Worm (Caenorhabditis elegans) whole organism, L1 larva: ENCODE results near the gene hpo-31.
A peak's percentile ranks its signal among the peaks of the same experiment; 100 is the strongest.

Source experiments
- C16A3.4 ChIP-seq: fragments of 150-350 bp; optimal IDR thresholded peaks from 2 replicates; lab custom pipeline; 2014; ENCODE audit warnings: missing biosample characterization, missing genetic modification characterization
- C34B4.2 ChIP-seq: sonication (generic microtip); optimal IDR thresholded peaks from 2 replicates; lab custom pipeline; 2017; ENCODE audit warnings: mild to moderate bottlenecking, missing genetic modification characterization, missing compliant biosample characterization
- F16B12.6 ChIP-seq: fragments of 150-350 bp; optimal IDR thresholded peaks from 2 replicates; lab custom pipeline; 2014; ENCODE audit warnings: missing biosample characterization, missing genetic modification characterization
- Y116A8C.19 ChIP-seq: sonication (generic microtip); optimal IDR thresholded peaks from 2 replicates; lab custom pipeline; 2016; ENCODE audit warnings: missing compliant biosample characterization, missing genetic modification characterization, borderline replicate concordance
- aly-2 ChIP-seq: fragments of 150-350 bp; optimal IDR thresholded peaks from 2 replicates; lab custom pipeline; 2014; ENCODE audit warnings: missing biosample characterization, missing genetic modification characterization
- blmp-1 ChIP-seq: fragments of 150-350 bp; optimal IDR thresholded peaks from 2 replicates; lab custom pipeline; 2014; ENCODE audit warnings: missing biosample characterization, missing genetic modification characterization
- ceh-63 ChIP-seq: fragments of 200-800 bp; sonication (Bioruptor generic); optimal IDR thresholded peaks from 2 replicates; lab custom pipeline; 2018; ENCODE audit warnings: mild to moderate bottlenecking, missing genetic modification characterization, missing compliant biosample characterization
- ceh-82 ChIP-seq, 3 experiments: fragments of 150-350 bp in 1 of 3; sonication (generic microtip) in 2 of 3; optimal IDR thresholded peaks; 2 replicates each; lab custom pipeline; 2014 to 2017; ENCODE audit warnings: missing biosample characterization in 3 of 3, missing genetic modification characterization in 3 of 3
- ceh-90 ChIP-seq: sonication (generic microtip); optimal IDR thresholded peaks from 2 replicates; lab custom pipeline; 2016; ENCODE audit warnings: missing genetic modification characterization, missing compliant biosample characterization
- dpl-1 ChIP-seq, 3 experiments: fragments of 150-350 bp in 2 of 3; sonication (generic microtip) in 1 of 3; optimal IDR thresholded peaks; 2 replicates each; lab custom pipeline; 2014 to 2017; ENCODE audit warnings: missing biosample characterization in 3 of 3, missing genetic modification characterization in 3 of 3, missing genetic modification reagents in 3 of 3
- dsc-1 ChIP-seq: sonication (generic microtip); optimal IDR thresholded peaks from 2 replicates; lab custom pipeline; 2016; ENCODE audit warnings: mild to moderate bottlenecking, missing genetic modification characterization, missing compliant biosample characterization
- efl-3 ChIP-seq: fragments of 200-800 bp; sonication (Bioruptor generic); optimal IDR thresholded peaks from 2 replicates; lab custom pipeline; 2018; ENCODE audit warnings: mild to moderate bottlenecking, missing genetic modification characterization, missing compliant biosample characterization
- egl-13 ChIP-seq: sonication (generic microtip); optimal IDR thresholded peaks from 2 replicates; lab custom pipeline; 2016; ENCODE audit warnings: missing genotype, missing genetic modification reagents, missing genetic modification characterization, missing compliant biosample characterization
- egl-27 ChIP-seq, 2 experiments: fragments of 150-350 bp in 1 of 2; sonication (generic microtip); optimal IDR thresholded peaks; 3 replicates each; lab custom pipeline; 2017 to 2018; ENCODE audit warnings: missing biosample characterization in 2 of 2, missing genetic modification characterization in 2 of 2, missing genetic modification reagents in 2 of 2
- elt-2 ChIP-seq: sonication (generic microtip); optimal IDR thresholded peaks from 2 replicates; lab custom pipeline; 2016; ENCODE audit warnings: missing genetic modification characterization, mild to moderate bottlenecking, inconsistent platforms, missing compliant biosample characterization, missing genetic modification reagents
- elt-3 ChIP-seq, 6 experiments: fragments of 150-350 bp in 1 of 6; sonication (generic microtip); optimal IDR thresholded peaks; 2 replicates each; lab custom pipeline; 2017 to 2018; ENCODE audit warnings: missing biosample characterization in 6 of 6, missing genetic modification characterization in 6 of 6, inconsistent platforms in 1 of 6
- ets-5 ChIP-seq: fragments of 200-800 bp; sonication (Bioruptor generic); IDR thresholded peaks from 2 replicates; pipeline ENCODE4 v1.3.6; 2022; ENCODE audit warnings: missing genetic modification characterization, missing compliant biosample characterization
- fkh-10 ChIP-seq: sonication (generic microtip); optimal IDR thresholded peaks from 2 replicates; lab custom pipeline; 2017; ENCODE audit warnings: missing biosample characterization, missing genetic modification reagents, missing genetic modification characterization
- fkh-8 ChIP-seq: sonication (generic microtip); optimal IDR thresholded peaks from 2 replicates; lab custom pipeline; 2016; ENCODE audit warnings: mild to moderate bottlenecking, missing genetic modification characterization, missing compliant biosample characterization
- grh-1 ChIP-seq: fragments of 200-800 bp; sonication (Bioruptor generic); IDR thresholded peaks from 2 replicates; pipeline ENCODE4 v1.3.6; 2022; ENCODE audit warnings: missing genetic modification reagents, missing genetic modification characterization, missing compliant biosample characterization
- isw-1 ChIP-seq: fragments of 200-800 bp; sonication (Bioruptor generic); IDR thresholded peaks from 2 replicates; pipeline ENCODE4 v1.3.6; 2022; ENCODE audit warnings: missing genetic modification characterization, missing compliant biosample characterization
- lin-15B ChIP-seq: fragments of 150-350 bp; sonication (generic microtip); optimal IDR thresholded peaks from 3 replicates; lab custom pipeline; 2014; ENCODE audit warnings: missing biosample characterization, missing genetic modification characterization
- lin-35 ChIP-seq, 2 experiments: fragments of 150-350 bp; optimal IDR thresholded peaks; 2 replicates each; lab custom pipeline; 2014; ENCODE audit warnings: missing biosample characterization in 2 of 2, missing genetic modification characterization in 2 of 2, missing genetic modification reagents in 2 of 2
- lsy-2 ChIP-seq, 2 experiments: fragments of 150-350 bp; optimal IDR thresholded peaks; 2 replicates each; lab custom pipeline; 2014; ENCODE audit warnings: missing biosample characterization in 2 of 2, missing genetic modification characterization in 2 of 2
- mab-9 ChIP-seq: fragments of 200-800 bp; sonication (Bioruptor generic); IDR thresholded peaks from 2 replicates; pipeline ENCODE4 v1.3.6; 2022; ENCODE audit warnings: missing genetic modification reagents, missing genetic modification characterization, missing compliant biosample characterization
- mdl-1 ChIP-seq, 2 experiments: fragments of 150-350 bp; optimal IDR thresholded peaks; 2 replicates each; lab custom pipeline; 2014 to 2017; ENCODE audit warnings: missing biosample characterization in 2 of 2, missing genetic modification characterization in 2 of 2, inconsistent platforms in 1 of 2
- mep-1 ChIP-seq: fragments of 150-350 bp; optimal IDR thresholded peaks from 2 replicates; lab custom pipeline; 2014; ENCODE audit warnings: missing biosample characterization, missing genetic modification characterization
- nhr-11 ChIP-seq: fragments of 150-350 bp; optimal IDR thresholded peaks from 2 replicates; lab custom pipeline; 2014; ENCODE audit warnings: missing biosample characterization, missing genetic modification characterization
- nhr-12 ChIP-seq: sonication (generic microtip); optimal IDR thresholded peaks from 2 replicates; lab custom pipeline; 2017; ENCODE audit warnings: missing biosample characterization, missing genetic modification characterization
- nhr-20 ChIP-seq: sonication (generic microtip); optimal IDR thresholded peaks from 2 replicates; lab custom pipeline; 2016; ENCODE audit warnings: mild to moderate bottlenecking, missing genetic modification characterization, missing compliant biosample characterization
- nhr-28 ChIP-seq: fragments of 150-350 bp; optimal IDR thresholded peaks from 2 replicates; lab custom pipeline; 2014; ENCODE audit warnings: missing biosample characterization, missing genetic modification characterization
- nhr-47 ChIP-seq: sonication (generic microtip); optimal IDR thresholded peaks from 2 replicates; lab custom pipeline; 2016; ENCODE audit warnings: mild to moderate bottlenecking, missing genetic modification characterization, moderate library complexity, missing compliant biosample characterization
- nhr-71 ChIP-seq: sonication (generic microtip); optimal IDR thresholded peaks from 2 replicates; lab custom pipeline; 2016; ENCODE audit warnings: mild to moderate bottlenecking, missing genetic modification characterization, moderate library complexity, missing compliant biosample characterization
- pax-3 ChIP-seq: fragments of 200-800 bp; sonication (Bioruptor generic); optimal IDR thresholded peaks from 2 replicates; lab custom pipeline; 2018; ENCODE audit warnings: mild to moderate bottlenecking, missing genetic modification characterization, moderate library complexity, missing compliant biosample characterization
- pqm-1 ChIP-seq: sonication (generic microtip); optimal IDR thresholded peaks from 3 replicates; lab custom pipeline; 2017; ENCODE audit warnings: missing biosample characterization, missing genetic modification characterization
- skn-1 ChIP-seq: fragments of 150-350 bp; optimal IDR thresholded peaks from 2 replicates; lab custom pipeline; 2014; ENCODE audit warnings: missing biosample characterization, missing genetic modification characterization
- sox-4 ChIP-seq: sonication (generic microtip); optimal IDR thresholded peaks from 2 replicates; lab custom pipeline; 2016; ENCODE audit warnings: missing genetic modification characterization, missing compliant biosample characterization
- sup-37 ChIP-seq: fragments of 200-800 bp; sonication (Bioruptor generic); optimal IDR thresholded peaks from 2 replicates; lab custom pipeline; 2018; ENCODE audit warnings: mild to moderate bottlenecking, missing genetic modification characterization, missing compliant biosample characterization
- unc-30 ChIP-seq: sonication (generic microtip); optimal IDR thresholded peaks from 2 replicates; lab custom pipeline; 2017; ENCODE audit warnings: missing biosample characterization, missing genetic modification characterization
- unc-62 ChIP-seq: fragments of 150-350 bp; optimal IDR thresholded peaks from 2 replicates; lab custom pipeline; 2014; ENCODE audit warnings: missing biosample characterization, missing genetic modification reagents, missing genetic modification characterization
- unc-98 ChIP-seq: fragments of 200-800 bp; sonication (Bioruptor generic); IDR thresholded peaks from 2 replicates; pipeline ENCODE4 v1.3.6; 2022; ENCODE audit warnings: missing genetic modification characterization, missing compliant biosample characterization
- xbp-1 ChIP-seq: sonication (generic microtip); optimal IDR thresholded peaks from 2 replicates; lab custom pipeline; 2016; ENCODE audit warnings: missing genetic modification characterization, missing compliant biosample characterization
- ztf-11 ChIP-seq, 2 experiments: sonication (generic microtip); optimal IDR thresholded peaks; 2 replicates each; lab custom pipeline; 2016 to 2017; ENCODE audit warnings: missing genetic modification characterization in 2 of 2, missing biosample characterization in 1 of 2, missing compliant biosample characterization in 1 of 2
- ztf-4 ChIP-seq: fragments of 150-350 bp; optimal IDR thresholded peaks from 2 replicates; lab custom pipeline; 2014; ENCODE audit warnings: missing biosample characterization, missing genetic modification characterization

Gene hpo-31

ce11 chrV:13848379-13848778 lies 25.5 kb downstream of the hpo-31 start, which contains the start of gene srx-133:
Gene srx-133, plus strand, starts transcription at chrV:13848679.
- no peak for TF ChIP-seq nhr-28 (tag; lab: Kevin White, UChicago)
- TF ChIP-seq fkh-8, result no peak
- no peak for TF ChIP-seq egl-13 (tag; lab: Kevin White, UChicago)
- no peak for TF ChIP-seq lin-15B (tag; lab: Kevin White, UChicago)
- no peak for TF ChIP-seq unc-30

ce11 chrV:13850170-13850569 lies 27.3 kb downstream of the hpo-31 start, which contains the start of gene hpx-2:
Gene hpx-2, plus strand, starts transcription at chrV:13850470.
- no peak for TF ChIP-seq ceh-82 (tag; optimal IDR thresholded peaks at IDR 0.05; lab: Kevin White, UChicago)
- no peak for TF ChIP-seq ztf-4 (tag; lab: Kevin White, UChicago)
- no peak for TF ChIP-seq pqm-1 (tag; lab: Kevin White, UChicago)
- no peak for TF ChIP-seq ceh-90 (tag; lab: Kevin White, UChicago)

ce11 chrV:13854306-13854705 lies 31.5 kb downstream of the hpo-31 start, which contains the start of gene ttr-21:
Gene ttr-21, minus strand, starts transcription at chrV:13854405.
- no peak for TF ChIP-seq skn-1 (tag; lab: Kevin White, UChicago)
- peak; percentile 9 for TF ChIP-seq nhr-20 (tag; lab: Kevin White, UChicago)
- TF ChIP-seq unc-98 (GFP tag; lab: Robert Waterston, UW), result no peak
- TF ChIP-seq C34B4.2 (tag; lab: Kevin White, UChicago), result no peak
- no peak for TF ChIP-seq fkh-8
- no peak for TF ChIP-seq ets-5 (GFP tag; lab: Robert Waterston, UW)
- no peak for TF ChIP-seq sup-37 (GFP tag; lab: Kevin White, UChicago)
- no peak for TF ChIP-seq nhr-71 (tag; lab: Kevin White, UChicago)

ce11 chrV:13856376-13856775 lies 33.5 kb downstream of the hpo-31 start, which contains the start of gene srx-134:
Gene srx-134, minus strand, starts transcription at chrV:13856476.
- TF ChIP-seq lsy-2 (tag; optimal IDR thresholded peaks at IDR 0.05; lab: Kevin White, UChicago) (no peak), C16A3.4 (tag; lab: Kevin White, UChicago) (no peak), ceh-63 (GFP tag; lab: Kevin White, UChicago) (no peak), egl-27 (tag; optimal IDR thresholded peaks at IDR 0.05; lab: Kevin White, UChicago) (no peak), nhr-11 (tag; lab: Kevin White, UChicago) (no peak), xbp-1 (no peak), F16B12.6 (tag; lab: Kevin White, UChicago) (no peak), grh-1 (no peak), skn-1 (tag; lab: Kevin White, UChicago) (no peak), blmp-1 (tag; lab: Kevin White, UChicago) (no peak), unc-62 (no peak), ztf-11 (tag; optimal IDR thresholded peaks at IDR 0.05; lab: Kevin White, UChicago) (no peak)

ce11 chrV:13857132-13857531 lies 34.3 kb downstream of the hpo-31 start, which contains the start of gene srx-136:
Gene srx-136, plus strand, starts transcription at chrV:13857432.
- no peak for TF ChIP-seq nhr-47 (tag; lab: Kevin White, UChicago)
- TF ChIP-seq elt-3 (tag; optimal IDR thresholded peaks at IDR 0.05; lab: Kevin White, UChicago), result no peak
- no peak for TF ChIP-seq grh-1
- TF ChIP-seq xbp-1, result no peak
- TF ChIP-seq mab-9, result no peak

- TF ChIP-seq pax-3, result no peak
- TF ChIP-seq blmp-1 (tag; lab: Kevin White, UChicago), result no peak
- no peak for TF ChIP-seq Y116A8C.19 (tag; lab: Kevin White, UChicago)
- no peak for TF ChIP-seq nhr-28 (tag; lab: Kevin White, UChicago)
- no peak for TF ChIP-seq mdl-1 (tag; optimal IDR thresholded peaks at IDR 0.05; lab: Kevin White, UChicago)
- no peak for TF ChIP-seq isw-1 (GFP tag; lab: Robert Waterston, UW)
- TF ChIP-seq lin-35 (GFP tag; optimal IDR thresholded peaks at IDR 0.05; lab: Kevin White, UChicago), result no peak
- no peak for TF ChIP-seq mep-1 (tag; lab: Kevin White, UChicago)
- no peak for TF ChIP-seq dsc-1 (tag; lab: Kevin White, UChicago)
- no peak for TF ChIP-seq aly-2 (tag; lab: Kevin White, UChicago)
- no peak for TF ChIP-seq efl-3 (GFP tag; lab: Kevin White, UChicago)
- TF ChIP-seq sox-4, result no peak
- no peak for TF ChIP-seq C16A3.4 (tag; lab: Kevin White, UChicago)
- no peak for TF ChIP-seq elt-2 (tag; lab: Kevin White, UChicago)
- TF ChIP-seq ceh-90 (tag; lab: Kevin White, UChicago), result no peak
- TF ChIP-seq dpl-1 (GFP tag; optimal IDR thresholded peaks at IDR 0.05; lab: Kevin White, UChicago), result no peak
- no peak for TF ChIP-seq fkh-10 (GFP tag; lab: Kevin White, UChicago)
- no peak for TF ChIP-seq nhr-12
Measured at ce11 chrV:13858906-13859305, 36.1 kb downstream of the hpo-31 start, which contains the start of gene srx-135. Gene srx-135, plus strand, starts transcription at chrV:13859206.
